Worm (Caenorhabditis elegans): ENCODE results near the gene qns-1.

The qns-1 gene

ce11 chrIV:10176252-10176730 lies 42.8 kb downstream of the qns-1 start, which contains the start of gene rack-1 (continued):
- no peak for TF ChIP-seq ZK185.1 (tag; optimal IDR thresholded peaks at IDR 0.05; ENCODE audit: poor library complexity, severe bottlenecking)
- no peak for TF ChIP-seq repo-1 (tag; optimal IDR thresholded peaks at IDR 0.05)
- no peak for TF ChIP-seq die-1 (tag; optimal IDR thresholded peaks at IDR 0.05)
- no peak for TF ChIP-seq ccch-3 (GFP tag; optimal IDR thresholded peaks at IDR 0.05)
- TF ChIP-seq hsf-1 (GFP tag; IDR thresholded peaks at IDR 0.05) = no peak
- no peak for TF ChIP-seq B0261.1 (tag; optimal IDR thresholded peaks at IDR 0.05)
- TF ChIP-seq hmg-1.2 (GFP tag; IDR thresholded peaks at IDR 0.05) = peak; percentile 33; the same call in 1 of the 2 replicates
- no peak for TF ChIP-seq ztf-3 (GFP tag; optimal IDR thresholded peaks at IDR 0.05)
- TF ChIP-seq F22D6.2 (tag; optimal IDR thresholded peaks at IDR 0.05) = no peak
- TF ChIP-seq ceh-58 (GFP tag; IDR thresholded peaks at IDR 0.05) = no peak
- no peak for TF ChIP-seq somi-1 (GFP tag; optimal IDR thresholded peaks at IDR 0.05)
- TF ChIP-seq F57A8.1 (GFP tag; optimal IDR thresholded peaks at IDR 0.05) = no peak
- TF ChIP-seq egrh-3 (GFP tag; IDR thresholded peaks at IDR 0.05) = peak; percentile 46; the same call in 1 of the 2 replicates
- TF ChIP-seq mel-28 (tag; optimal IDR thresholded peaks at IDR 0.05; ENCODE audit: borderline replicate concordance) = no peak
- no peak for TF ChIP-seq hrde-1 (tag; optimal IDR thresholded peaks at IDR 0.05; ENCODE audit: borderline replicate concordance)
- TF ChIP-seq Y56A3A.18 (GFP tag; IDR thresholded peaks at IDR 0.05) = no peak
- TF ChIP-seq fkh-3 (tag; optimal IDR thresholded peaks at IDR 0.05) = no peak
- no peak for TF ChIP-seq cebp-1 (GFP tag; IDR thresholded peaks at IDR 0.05)
- TF ChIP-seq cebp-1 (tag; optimal IDR thresholded peaks at IDR 0.05) = peak; percentile 30
- no peak for TF ChIP-seq C06A6.2 (GFP tag; conservative IDR thresholded peaks at IDR 0.05)
- TF ChIP-seq ceh-40 (GFP tag; IDR thresholded peaks at IDR 0.05) = no peak
- TF ChIP-seq nhr-80 (tag; optimal IDR thresholded peaks at IDR 0.05) = peak; percentile 14
- no peak for TF ChIP-seq Y53G8AR.9 (GFP tag; conservative IDR thresholded peaks at IDR 0.05)
- TF ChIP-seq zim-3 (tag; optimal IDR thresholded peaks at IDR 0.05) = no peak
- no peak for TF ChIP-seq Y95B8A.8 (GFP tag; IDR thresholded peaks at IDR 0.05)
- TF ChIP-seq snpc-1.1 (tag; optimal IDR thresholded peaks at IDR 0.05; ENCODE audit: insufficient read depth) = no peak
- peak; percentile 81 for TF ChIP-seq F23B12.7 (tag; optimal IDR thresholded peaks at IDR 0.05; ENCODE audit: insufficient read depth)
- peak; percentile 1 for TF ChIP-seq F49E8.2 (tag; optimal IDR thresholded peaks at IDR 0.05; ENCODE audit: insufficient read depth)
- no peak for TF ChIP-seq ama-1 (optimal IDR thresholded peaks at IDR 0.05)
- TF ChIP-seq ama-1 (GFP tag; optimal IDR thresholded peaks at IDR 0.05) = no peak
- no peak for TF ChIP-seq nhr-179 (tag; optimal IDR thresholded peaks at IDR 0.05)
- no peak for TF ChIP-seq C17E4.6 (GFP tag; IDR thresholded peaks at IDR 0.05)
- no peak for TF ChIP-seq lin-35 (GFP tag; optimal IDR thresholded peaks at IDR 0.05)
- TF ChIP-seq nfya-1 (tag; optimal IDR thresholded peaks at IDR 0.05; ENCODE audit: borderline replicate concordance, insufficient read depth) = no peak
- no peak for TF ChIP-seq attf-3 (GFP tag; conservative IDR thresholded peaks at IDR 0.05)
- TF ChIP-seq dpl-1 (GFP tag; optimal IDR thresholded peaks at IDR 0.05) = no peak
- TF ChIP-seq athp-1 (tag; optimal IDR thresholded peaks at IDR 0.05) = no peak
- no peak for TF ChIP-seq unc-62 (GFP tag; optimal IDR thresholded peaks at IDR 0.05)
- no peak for TF ChIP-seq dox-1 (GFP tag; IDR thresholded peaks at IDR 0.05)
- TF ChIP-seq snpc-1.3 (tag; optimal IDR thresholded peaks at IDR 0.05; ENCODE audit: insufficient read depth) = no peak
- TF ChIP-seq ztf-26 (tag; optimal IDR thresholded peaks at IDR 0.05) = no peak
- TF ChIP-seq lin-26 (GFP tag; IDR thresholded peaks at IDR 0.05) = no peak
- TF ChIP-seq Y67H2A.10 (GFP tag; conservative IDR thresholded peaks at IDR 0.05) = no peak
- no peak for TF ChIP-seq T07F8.4 (tag; optimal IDR thresholded peaks at IDR 0.05)
- no peak for TF ChIP-seq K12H6.12 (tag; optimal IDR thresholded peaks at IDR 0.05)
- no peak for TF ChIP-seq ceh-91 (GFP tag; IDR thresholded peaks at IDR 0.05)
- TF ChIP-seq F57C9.4 (tag; optimal IDR thresholded peaks at IDR 0.05) = no peak
- no peak for TF ChIP-seq mxl-1 (tag; optimal IDR thresholded peaks at IDR 0.05)
- TF ChIP-seq tbx-9 (tag; optimal IDR thresholded peaks at IDR 0.05; ENCODE audit: borderline replicate concordance) = no peak

Measured in whole organism, young adult.